Worm (Caenorhabditis elegans) whole organism, young adult: ENCODE data around the gene dpf-1.

ENCODE experiments used
- B0261.1 ChIP-seq: sonication (generic microtip); optimal IDR thresholded peaks from 2 replicates; lab custom pipeline; 2016; ENCODE audit warnings: mild to moderate bottlenecking, missing genetic modification characterization, moderate library complexity, missing compliant biosample characterization
- B0336.3 ChIP-seq: fragments of 200-800 bp; sonication (Bioruptor generic); IDR thresholded peaks from 2 replicates; pipeline ENCODE4 v1.3.6; 2022; ENCODE audit warnings: missing genetic modification characterization, missing compliant biosample characterization
- C06A6.2 ChIP-seq: fragments of 200-800 bp; sonication (Bioruptor generic); conservative IDR thresholded peaks from 2 replicates; pipeline ENCODE4 v1.3.6; 2022; ENCODE audit warnings: missing genetic modification characterization, missing compliant biosample characterization
- D2030.7 ChIP-seq: fragments of 200-800 bp; sonication (Bioruptor generic); IDR thresholded peaks from 2 replicates; pipeline ENCODE4 v1.3.6; 2022; ENCODE audit warnings: missing genetic modification reagents, missing genetic modification characterization, missing compliant biosample characterization
- F33H1.4 ChIP-seq: fragments of 200-800 bp; sonication (Bioruptor generic); IDR thresholded peaks from 2 replicates; pipeline ENCODE4 v1.3.6; 2022; ENCODE audit warnings: missing genetic modification reagents, missing genetic modification characterization, missing compliant biosample characterization
- F49E8.2 ChIP-seq: sonication (generic microtip); optimal IDR thresholded peaks from 3 replicates; lab custom pipeline; 2017; ENCODE audit warnings: missing genetic modification characterization, mild to moderate bottlenecking, missing compliant biosample characterization, antibody characterized with exemption, moderate library complexity; ENCODE audit not compliant: insufficient read depth
- F57C9.4 ChIP-seq: sonication (generic microtip); optimal IDR thresholded peaks from 2 replicates; lab custom pipeline; 2017; ENCODE audit warnings: mild to moderate bottlenecking, missing genetic modification characterization, missing compliant biosample characterization
- Y53G8AR.9 ChIP-seq: fragments of 200-800 bp; sonication (Bioruptor generic); conservative IDR thresholded peaks from 2 replicates; pipeline ENCODE4 v1.3.6; 2022; ENCODE audit warnings: missing genetic modification reagents, missing genetic modification characterization, missing compliant biosample characterization
- Y67H2A.10 ChIP-seq: fragments of 200-800 bp; sonication (Bioruptor generic); conservative IDR thresholded peaks from 2 replicates; pipeline ENCODE4 v1.3.6; 2022; ENCODE audit warnings: missing genetic modification reagents, missing genetic modification characterization, missing compliant biosample characterization
- atf-7 ChIP-seq: sonication (generic microtip); optimal IDR thresholded peaks from 2 replicates; lab custom pipeline; 2017; ENCODE audit warnings: mild to moderate bottlenecking, missing genetic modification characterization, missing compliant biosample characterization
- attf-3 ChIP-seq: fragments of 200-800 bp; sonication (Bioruptor generic); conservative IDR thresholded peaks from 2 replicates; pipeline ENCODE4 v1.3.6; 2022; ENCODE audit warnings: missing genetic modification reagents, missing genetic modification characterization, missing compliant biosample characterization
- attf-5 ChIP-seq: fragments of 200-800 bp; sonication (Bioruptor generic); optimal IDR thresholded peaks from 2 replicates; lab custom pipeline; 2018; ENCODE audit warnings: mild to moderate bottlenecking, missing genetic modification characterization, missing compliant biosample characterization
- ccch-3 ChIP-seq: fragments of 200-800 bp; sonication (Bioruptor generic); optimal IDR thresholded peaks from 2 replicates; lab custom pipeline; 2018; ENCODE audit warnings: mild to moderate bottlenecking, missing genetic modification characterization, missing compliant biosample characterization
- cebp-1 ChIP-seq, 2 experiments: fragments of 200-800 bp in 1 of 2; sonication (Bioruptor generic) in 1 of 2; sonication (generic microtip) in 1 of 2; IDR thresholded peaks in 1 of 2; optimal IDR thresholded peaks in 1 of 2; 2 replicates each; pipeline versions ENCODE4 v1.3.6 to Lab custom; 2017 to 2022; ENCODE audit warnings: missing compliant biosample characterization in 2 of 2, missing genetic modification characterization in 2 of 2, mild to moderate bottlenecking in 1 of 2, missing genetic modification reagents in 1 of 2, moderate library complexity in 1 of 2
- cebp-2 ChIP-seq: fragments of 200-800 bp; sonication (Bioruptor generic); IDR thresholded peaks from 2 replicates; pipeline ENCODE4 v1.3.6; 2022; ENCODE audit warnings: missing genetic modification characterization, missing compliant biosample characterization
- ceh-40 ChIP-seq: fragments of 200-800 bp; sonication (Bioruptor generic); IDR thresholded peaks from 2 replicates; pipeline ENCODE4 v1.3.6; 2022; ENCODE audit warnings: missing genetic modification characterization, missing compliant biosample characterization
- dpl-1 ChIP-seq: fragments of 150-350 bp; optimal IDR thresholded peaks from 2 replicates; lab custom pipeline; 2014; ENCODE audit warnings: missing biosample characterization, missing genetic modification reagents, missing genetic modification characterization
- efl-1 ChIP-seq: fragments of 150-350 bp; optimal IDR thresholded peaks from 2 replicates; lab custom pipeline; 2014; ENCODE audit warnings: missing biosample characterization, missing genetic modification reagents, missing genetic modification characterization
- ekl-4 ChIP-seq: fragments of 200-800 bp; sonication (Bioruptor generic); IDR thresholded peaks from 2 replicates; pipeline ENCODE4 v1.3.6; 2022; ENCODE audit warnings: missing genetic modification reagents, missing genetic modification characterization, missing compliant biosample characterization
- ets-4 ChIP-seq: fragments of 200-800 bp; sonication (Bioruptor generic); optimal IDR thresholded peaks from 2 replicates; lab custom pipeline; 2018; ENCODE audit warnings: mild to moderate bottlenecking, missing genetic modification characterization, missing compliant biosample characterization
- fkh-3 ChIP-seq: sonication (generic microtip); optimal IDR thresholded peaks from 2 replicates; lab custom pipeline; 2016; ENCODE audit warnings: mild to moderate bottlenecking, missing genetic modification characterization, missing compliant biosample characterization
- gei-17 ChIP-seq: fragments of 200-800 bp; sonication (Bioruptor generic); optimal IDR thresholded peaks from 2 replicates; lab custom pipeline; 2018; ENCODE audit warnings: mild to moderate bottlenecking, missing genetic modification characterization, missing compliant biosample characterization
- him-1 ChIP-seq: sonication (generic microtip); optimal IDR thresholded peaks from 2 replicates; lab custom pipeline; 2016; ENCODE audit warnings: missing genotype, missing genetic modification reagents, missing genetic modification characterization, missing compliant biosample characterization
- hlh-26 ChIP-seq: fragments of 200-800 bp; sonication (Bioruptor generic); conservative IDR thresholded peaks from 2 replicates; pipeline ENCODE4 v1.3.6; 2022; ENCODE audit warnings: missing genetic modification reagents, missing genetic modification characterization, missing compliant biosample characterization
- lin-26 ChIP-seq: fragments of 200-800 bp; sonication (Bioruptor generic); IDR thresholded peaks from 2 replicates; pipeline ENCODE4 v1.3.6; 2022; ENCODE audit warnings: missing genetic modification reagents, missing genetic modification characterization, missing compliant biosample characterization
- lin-40 ChIP-seq: sonication (generic microtip); optimal IDR thresholded peaks from 2 replicates; lab custom pipeline; 2016; ENCODE audit warnings: missing genetic modification characterization, mild to moderate bottlenecking, missing compliant biosample characterization, missing genotype, missing genetic modification reagents
- lir-1 ChIP-seq: fragments of 200-800 bp; sonication (Bioruptor generic); conservative IDR thresholded peaks from 2 replicates; pipeline ENCODE4 v1.3.6; 2022; ENCODE audit warnings: missing genetic modification reagents, missing genetic modification characterization, missing compliant biosample characterization
- madf-10 ChIP-seq: sonication (generic microtip); optimal IDR thresholded peaks from 2 replicates; lab custom pipeline; 2016; ENCODE audit warnings: mild to moderate bottlenecking, missing genetic modification characterization, missing compliant biosample characterization
- madf-6 ChIP-seq: fragments of 200-800 bp; sonication (Bioruptor generic); IDR thresholded peaks from 2 replicates; pipeline ENCODE4 v1.3.6; 2022; ENCODE audit warnings: missing genetic modification reagents, missing genetic modification characterization, missing compliant biosample characterization
- mel-28 ChIP-seq: sonication (generic microtip); optimal IDR thresholded peaks from 2 replicates; lab custom pipeline; 2016; ENCODE audit warnings: borderline replicate concordance, mild to moderate bottlenecking, missing genetic modification characterization, missing compliant biosample characterization
- mes-4 ChIP-seq: sonication (generic microtip); optimal IDR thresholded peaks from 2 replicates; lab custom pipeline; 2016; ENCODE audit warnings: missing genotype, missing genetic modification characterization, missing compliant biosample characterization
- nfya-1 ChIP-seq: sonication (generic microtip); optimal IDR thresholded peaks from 2 replicates; lab custom pipeline; 2017; ENCODE audit warnings: antibody characterized with exemption, missing compliant biosample characterization, missing genetic modification characterization, borderline replicate concordance; ENCODE audit not compliant: insufficient read depth
- nfya-2 ChIP-seq: fragments of 200-800 bp; sonication (Bioruptor generic); IDR thresholded peaks from 2 replicates; pipeline ENCODE4 v1.3.6; 2022; ENCODE audit warnings: missing genetic modification reagents, missing genetic modification characterization, missing compliant biosample characterization
- nfyb-1 ChIP-seq: fragments of 200-800 bp; sonication (Bioruptor generic); IDR thresholded peaks from 2 replicates; pipeline ENCODE4 v1.3.6; 2022; ENCODE audit warnings: missing genetic modification reagents, missing genetic modification characterization, missing compliant biosample characterization
- nhr-120 ChIP-seq: fragments of 200-800 bp; sonication (Bioruptor generic); IDR thresholded peaks from 2 replicates; pipeline ENCODE4 v1.3.6; 2022; ENCODE audit warnings: missing genetic modification characterization, missing compliant biosample characterization
- pbrm-1 ChIP-seq: fragments of 200-800 bp; sonication (Bioruptor generic); IDR thresholded peaks from 2 replicates; pipeline ENCODE4 v1.3.6; 2022; ENCODE audit warnings: missing genetic modification reagents, missing genetic modification characterization, missing compliant biosample characterization
- pha-4 ChIP-seq: fragments of 150-350 bp; sonication (generic microtip); optimal IDR thresholded peaks from 2 replicates; lab custom pipeline; 2014; ENCODE audit warnings: missing biosample characterization, missing genetic modification reagents, missing genetic modification characterization
- snpc-4 ChIP-seq, 5 experiments: fragments of 150-350 bp in 1 of 5; sonication (generic microtip) in 4 of 5; optimal IDR thresholded peaks; 2 replicates each; lab custom pipeline; 2014 to 2018; ENCODE audit warnings: missing genetic modification characterization in 5 of 5, missing biosample characterization in 3 of 5, antibody characterized with exemption in 2 of 5, mild to moderate bottlenecking in 2 of 5, missing compliant biosample characterization in 2 of 5, missing genotype in 2 of 5, moderate library complexity in 2 of 5, missing genetic modification reagents in 1 of 5
- somi-1 ChIP-seq: fragments of 200-800 bp; sonication (Bioruptor generic); optimal IDR thresholded peaks from 2 replicates; lab custom pipeline; 2018; ENCODE audit warnings: mild to moderate bottlenecking, missing genetic modification characterization, missing compliant biosample characterization
- sptf-2 ChIP-seq: fragments of 200-800 bp; sonication (Bioruptor generic); optimal IDR thresholded peaks from 2 replicates; lab custom pipeline; 2018; ENCODE audit warnings: mild to moderate bottlenecking, missing genetic modification characterization, missing compliant biosample characterization
- tbx-9 ChIP-seq: sonication (generic microtip); optimal IDR thresholded peaks from 2 replicates; lab custom pipeline; 2016; ENCODE audit warnings: borderline replicate concordance, missing genetic modification characterization, inconsistent platforms, missing compliant biosample characterization
- tlf-1 ChIP-seq: fragments of 200-800 bp; sonication (Bioruptor generic); optimal IDR thresholded peaks from 2 replicates; lab custom pipeline; 2018; ENCODE audit warnings: mild to moderate bottlenecking, missing genetic modification characterization, missing compliant biosample characterization
- unc-62 ChIP-seq: fragments of 150-350 bp; optimal IDR thresholded peaks from 2 replicates; lab custom pipeline; 2014; ENCODE audit warnings: missing biosample characterization, missing genetic modification reagents, missing genetic modification characterization
- ztf-26 ChIP-seq: sonication (generic microtip); optimal IDR thresholded peaks from 2 replicates; lab custom pipeline; 2017; ENCODE audit warnings: missing genetic modification characterization, missing compliant biosample characterization
- ztf-6 ChIP-seq: fragments of 200-800 bp; sonication (Bioruptor generic); IDR thresholded peaks from 2 replicates; pipeline ENCODE4 v1.3.6; 2022; ENCODE audit warnings: missing genetic modification reagents, missing genetic modification characterization, missing compliant biosample characterization

Gene dpf-1

DNA sequence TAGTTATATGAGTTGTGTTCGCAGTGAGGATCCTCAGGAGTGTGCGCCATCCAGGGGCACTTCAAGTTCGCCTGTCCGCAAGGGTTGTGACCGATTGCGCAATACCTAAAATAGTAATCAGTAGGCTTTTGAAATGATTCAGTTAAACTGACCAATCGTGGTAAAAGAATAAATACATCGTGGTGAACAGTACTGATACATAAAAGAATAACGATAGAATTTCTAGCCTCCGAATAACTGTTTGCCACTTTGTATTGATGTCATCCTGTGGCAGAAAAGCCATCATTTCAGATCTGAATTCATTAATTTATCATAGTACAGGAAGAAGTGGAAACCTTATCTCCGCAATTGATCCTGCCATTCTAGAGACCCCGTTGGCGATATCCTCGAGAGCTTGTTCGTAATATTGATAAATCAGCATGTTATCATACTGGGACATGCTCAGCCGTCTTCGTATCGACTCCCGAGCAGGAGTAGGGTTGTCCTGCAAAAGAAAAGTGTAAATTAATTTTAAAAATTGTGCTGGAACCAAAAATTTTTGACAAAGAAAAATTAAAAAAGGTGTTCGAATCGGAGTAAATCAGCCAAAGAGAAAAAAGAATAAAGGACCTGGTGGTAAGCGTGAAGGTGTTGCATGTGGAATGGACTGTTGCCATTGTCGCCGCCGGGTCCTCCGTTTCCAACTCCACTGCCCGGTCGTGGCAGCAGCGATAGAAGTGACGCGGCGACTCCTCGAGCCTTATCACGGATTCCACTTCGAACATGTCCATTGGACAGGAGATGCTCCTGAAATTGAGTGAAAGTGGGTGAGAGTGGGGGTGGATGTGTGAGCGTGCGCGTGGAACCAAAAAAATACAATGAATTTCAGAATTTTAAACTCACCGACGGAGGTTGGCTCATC, 42.0 kb downstream of the dpf-1 start (continued):
- no peak for TF ChIP-seq mel-28 (tag; lab: Kevin White, UChicago)
- TF ChIP-seq madf-6 (GFP tag; lab: Robert Waterston, UW) = peak; percentile 79
- TF ChIP-seq Y67H2A.10 (GFP tag; lab: Robert Waterston, UW) = no peak
- no peak for TF ChIP-seq madf-10
- TF ChIP-seq somi-1 (GFP tag; lab: Kevin White, UChicago) = no peak
- no peak for TF ChIP-seq F57C9.4 (tag; lab: Kevin White, UChicago)
- TF ChIP-seq C06A6.2 (GFP tag; lab: Robert Waterston, UW) = no peak
- no peak; the same call in 1 of the 2 replicates for TF ChIP-seq D2030.7 (GFP tag; lab: Robert Waterston, UW)
- TF ChIP-seq ztf-26 (tag; lab: Kevin White, UChicago) = no peak
- 0 out of 2 replicates have a peak, but pooled peaks have one; percentile 41 for TF ChIP-seq F33H1.4 (GFP tag; lab: Robert Waterston, UW)
- TF ChIP-seq mes-4 (tag; lab: Kevin White, UChicago) = no peak
- TF ChIP-seq fkh-3 (tag; lab: Kevin White, UChicago) = no peak
- no peak for TF ChIP-seq nfya-1 (tag; lab: Kevin White, UChicago)
- TF ChIP-seq B0336.3 (GFP tag; lab: Robert Waterston, UW) = peak; percentile 96
- no peak for TF ChIP-seq cebp-1 (GFP tag; IDR thresholded peaks at IDR 0.05; lab: Robert Waterston, UW)
- TF ChIP-seq cebp-1 (tag; optimal IDR thresholded peaks at IDR 0.05; lab: Kevin White, UChicago) = peak; percentile 2
- TF ChIP-seq tlf-1 (GFP tag; lab: Kevin White, UChicago) = peak; percentile 34
- TF ChIP-seq ekl-4 (GFP tag; lab: Robert Waterston, UW) = peak; percentile 81
- no peak for TF ChIP-seq sptf-2
- TF ChIP-seq snpc-4 (GFP tag; optimal IDR thresholded peaks at IDR 0.05; lab: Kevin White, UChicago) = no peak
- TF ChIP-seq snpc-4 (tag; optimal IDR thresholded peaks at IDR 0.05; lab: Kevin White, UChicago) = peak in 2 of 4 experiments; percentile 6 to 23
- peak; percentile 19 for TF ChIP-seq attf-5
- TF ChIP-seq ztf-6 = no peak
- TF ChIP-seq Y53G8AR.9 (GFP tag; lab: Robert Waterston, UW) = peak; percentile 46; the same call in 1 of the 2 replicates
- TF ChIP-seq dpl-1 (GFP tag; lab: Kevin White, UChicago) = no peak
- no peak for TF ChIP-seq gei-17 (GFP tag; lab: Kevin White, UChicago)
- TF ChIP-seq nhr-120 (GFP tag; lab: Robert Waterston, UW) = no peak
- no peak for TF ChIP-seq lir-1 (GFP tag; lab: Robert Waterston, UW)
- no peak for TF ChIP-seq him-1 (tag; lab: Kevin White, UChicago)
- TF ChIP-seq lin-40 (tag; lab: Kevin White, UChicago) = no peak
- TF ChIP-seq efl-1 (GFP tag; lab: Kevin White, UChicago) = no peak
- peak; percentile 7; the same call in 1 of the 2 replicates for TF ChIP-seq pbrm-1
- TF ChIP-seq ccch-3 = no peak
- TF ChIP-seq hlh-26 (GFP tag; lab: Robert Waterston, UW) = 0 out of 2 replicates have a peak, but pooled peaks have one; percentile 65
- TF ChIP-seq atf-7 (tag; lab: Kevin White, UChicago) = no peak
- no peak for TF ChIP-seq cebp-2 (GFP tag; lab: Robert Waterston, UW)
- TF ChIP-seq attf-3 (GFP tag; lab: Robert Waterston, UW) = no peak
- TF ChIP-seq B0261.1 (tag; lab: Kevin White, UChicago) = peak; percentile 18
- no peak for TF ChIP-seq ets-4 (GFP tag; lab: Kevin White, UChicago)
- no peak for TF ChIP-seq pha-4 (tag; lab: Kevin White, UChicago)
- no peak for TF ChIP-seq nfyb-1 (GFP tag; lab: Robert Waterston, UW)
- TF ChIP-seq ceh-40 (GFP tag; lab: Robert Waterston, UW) = 0 out of 2 replicates have a peak, but pooled peaks have one; percentile 1
- TF ChIP-seq tbx-9 (tag; lab: Kevin White, UChicago) = no peak
- TF ChIP-seq unc-62 (GFP tag; lab: Kevin White, UChicago) = no peak
- no peak for TF ChIP-seq nfya-2 (GFP tag; lab: Robert Waterston, UW)
- TF ChIP-seq lin-26 (GFP tag; lab: Robert Waterston, UW) = peak; percentile 70; the same call in 1 of the 2 replicates
- TF ChIP-seq F49E8.2 (tag; lab: Kevin White, UChicago) = peak; percentile 84
